Fruit fly (Drosophila melanogaster): ENCODE data around the gene CG33767.

The CG33767 gene

dm6 chr3L:22648372-22648771 lies 2.3 kb downstream of the CG33767 start, which contains the start of gene CG33770:
Gene CG33770, plus strand, starts transcription at chr3L:22648672.
- no peak for TF ChIP-seq sage (GFP tag; optimal IDR thresholded peaks at IDR 0.05)
- TF ChIP-seq OdsH (GFP tag; optimal IDR thresholded peaks at IDR 0.05): no peak
- TF ChIP-seq HLH106 (tag; optimal IDR thresholded peaks at IDR 0.05): no peak
- no peak for TF ChIP-seq psq (GFP tag; optimal IDR thresholded peaks at IDR 0.05)

dm6 chr3L:22649096-22649495 lies 3.0 kb downstream of the CG33767 start, which contains the start of gene CG33771:
Gene CG33771, plus strand, starts transcription at chr3L:22649396.
- TF ChIP-seq Sp1 (GFP tag; optimal IDR thresholded peaks at IDR 0.05) (no peak), Abd-B (GFP tag; optimal IDR thresholded peaks at IDR 0.05) (no peak), GATAd (GFP tag; optimal IDR thresholded peaks at IDR 0.05) (no peak), woc (GFP tag; optimal IDR thresholded peaks at IDR 0.05) (no peak), Vsx2 (GFP tag; optimal IDR thresholded peaks at IDR 0.05; ENCODE audit: partially characterized antibody) (no peak)

- no peak for TF ChIP-seq fru (GFP tag; optimal IDR thresholded peaks at IDR 0.05)
- no peak for TF ChIP-seq jim (GFP tag; optimal IDR thresholded peaks at IDR 0.05)
- TF ChIP-seq h (GFP tag; optimal IDR thresholded peaks at IDR 0.05): no peak
- TF ChIP-seq HLH106 (tag; optimal IDR thresholded peaks at IDR 0.05): no peak
These were observed 6.3 kb downstream of the CG33767 start, which contains the start of gene CG33772 for dm6 chr3L:22652425-22652824. Gene CG33772, minus strand, starts transcription at chr3L:22652525.

- peak; percentile 49 for TF ChIP-seq rgr (GFP tag; optimal IDR thresholded peaks at IDR 0.05)
- TF ChIP-seq jim (GFP tag; optimal IDR thresholded peaks at IDR 0.05): no peak
- no peak for TF ChIP-seq Jra (GFP tag; optimal IDR thresholded peaks at IDR 0.05)
- TF ChIP-seq OdsH (GFP tag; optimal IDR thresholded peaks at IDR 0.05): peak; percentile 11
- no peak for TF ChIP-seq sage (GFP tag; optimal IDR thresholded peaks at IDR 0.05)
- TF ChIP-seq dl (GFP tag; optimal IDR thresholded peaks at IDR 0.05; ENCODE audit: insufficient read depth in 1 of 2, partially characterized antibody in 2 of 2): no peak
- peak; percentile 44 for TF ChIP-seq ey (GFP tag; optimal IDR thresholded peaks at IDR 0.05)
- TF ChIP-seq Myc (optimal IDR thresholded peaks at IDR 0.05): no peak
- peak in 1 of 2 experiments; percentile 8 for TF ChIP-seq foxo (GFP tag; optimal IDR thresholded peaks at IDR 0.05)
- TF ChIP-seq Sp1 (GFP tag; optimal IDR thresholded peaks at IDR 0.05): peak; percentile 1
- TF ChIP-seq fru (GFP tag; optimal IDR thresholded peaks at IDR 0.05): peak; percentile 25
- peak; percentile 46 for TF ChIP-seq h (GFP tag; optimal IDR thresholded peaks at IDR 0.05)
- TF ChIP-seq HLH106 (tag; optimal IDR thresholded peaks at IDR 0.05): peak; percentile 27
These were observed 19.0 kb downstream of the CG33767 start for dm6 chr3L:22665110-22665509.

dm6 chr3L:22669275-22670006 lies 23.3 kb downstream of the CG33767 start, which contains the start of gene Jhbp6:
Gene Jhbp6, plus strand, starts transcription at chr3L:22669956.
- TF ChIP-seq rgr (GFP tag; optimal IDR thresholded peaks at IDR 0.05) (peak; percentile 12), GATAd (GFP tag; optimal IDR thresholded peaks at IDR 0.05) (no peak), tai (GFP tag; optimal IDR thresholded peaks at IDR 0.05) (no peak), sage (GFP tag; optimal IDR thresholded peaks at IDR 0.05) (no peak), Rel (GFP tag; optimal IDR thresholded peaks at IDR 0.05) (no peak), Rel (tag; optimal IDR thresholded peaks at IDR 0.05) (peak; percentile 13), CG9705 (GFP tag; optimal IDR thresholded peaks at IDR 0.05) (no peak), Hnf4 (GFP tag; optimal IDR thresholded peaks at IDR 0.05) (no peak), Myc (optimal IDR thresholded peaks at IDR 0.05) (no peak)

- no peak for TF ChIP-seq dl (GFP tag; optimal IDR thresholded peaks at IDR 0.05; ENCODE audit: insufficient read depth in 1 of 2, partially characterized antibody in 2 of 2)
- TF ChIP-seq brk (GFP tag; optimal IDR thresholded peaks at IDR 0.05): no peak
- TF ChIP-seq Jra (GFP tag; optimal IDR thresholded peaks at IDR 0.05): no peak
- TF ChIP-seq Abd-B (GFP tag; optimal IDR thresholded peaks at IDR 0.05): no peak
- TF ChIP-seq fru (GFP tag; optimal IDR thresholded peaks at IDR 0.05): no peak
- no peak for TF ChIP-seq CrebA (GFP tag; optimal IDR thresholded peaks at IDR 0.05; ENCODE audit: borderline replicate concordance)
- TF ChIP-seq br (GFP tag; optimal IDR thresholded peaks at IDR 0.05): no peak
- no peak for TF ChIP-seq jim (GFP tag; optimal IDR thresholded peaks at IDR 0.05)
These were observed 24.1 kb downstream of the CG33767 start for dm6 chr3L:22670174-22670573.

Measured in whole organism, wandering third instar larva.